In genomic region chrII:1457784-1458183, ce11 we compare ENCODE assay signal across 5 worm cellular contexts.
TF ChIP-seq lines count a peak whose summit lies in the region.

No protein-coding gene starts in this region.

TF ChIP-seq in whole organism, L1 larva, 84 proteins besides CTCF, POLR2A, EP300 and RAD21:
- TF ChIP-seq mab-9 (GFP tag; IDR thresholded peaks at IDR 0.05; lab: Robert Waterston, UW) (peak; percentile 69; the same call in 1 of the 2 replicates), grh-1 (GFP tag; IDR thresholded peaks at IDR 0.05; lab: Robert Waterston, UW) (peak; percentile 39; the same call in 1 of the 2 replicates), ceh-88 (GFP tag; IDR thresholded peaks at IDR 0.05; lab: Robert Waterston, UW) (peak; percentile 9; the same call in 1 of the 2 replicates)

TF ChIP-seq in whole organism, L4 larva, 104 proteins besides CTCF, POLR2A, EP300 and RAD21:
- TF ChIP-seq F44E2.7 (GFP tag; IDR thresholded peaks at IDR 0.05; lab: Robert Waterston, UW) (0 out of 2 replicates have a peak, but pooled peaks have one; percentile 55), dmd-8 (GFP tag; IDR thresholded peaks at IDR 0.05; lab: Robert Waterston, UW) (peak; percentile 60; the same call in 1 of the 2 replicates), F26F4.8 (GFP tag; conservative IDR thresholded peaks at IDR 0.05; lab: Robert Waterston, UW) (0 out of 2 replicates have a peak, but pooled peaks have one; percentile 56), Y48G9A.11 (GFP tag; IDR thresholded peaks at IDR 0.05; lab: Robert Waterston, UW) (0 out of 2 replicates have a peak, but pooled peaks have one; percentile 18), Y105C5A.15 (GFP tag; IDR thresholded peaks at IDR 0.05; lab: Robert Waterston, UW) (0 out of 2 replicates have a peak, but pooled peaks have one; percentile 14), nhr-42 (GFP tag; IDR thresholded peaks at IDR 0.05; lab: Robert Waterston, UW) (peak; percentile 66; the same call in 1 of the 2 replicates), madf-5 (GFP tag; IDR thresholded peaks at IDR 0.05; lab: Robert Waterston, UW) (peak in 1 of 2 experiments; percentile 94; a peak in 2 of 4 replicates), snpc-1.2 (GFP tag; IDR thresholded peaks at IDR 0.05; lab: Robert Waterston, UW) (0 out of 2 replicates have a peak, but pooled peaks have one; percentile 61), php-3 (GFP tag; IDR thresholded peaks at IDR 0.05; lab: Robert Waterston, UW) (0 out of 2 replicates have a peak, but pooled peaks have one; percentile 42), D1046.2 (GFP tag; IDR thresholded peaks at IDR 0.05; lab: Robert Waterston, UW) (peak; percentile 91), egl-43 (GFP tag; IDR thresholded peaks at IDR 0.05; lab: Robert Waterston, UW) (peak; percentile 80; the same call in 1 of the 2 replicates), tag-97 (GFP tag; IDR thresholded peaks at IDR 0.05; lab: Robert Waterston, UW) (0 out of 2 replicates have a peak, but pooled peaks have one; percentile 66), set-16 (GFP tag; IDR thresholded peaks at IDR 0.05; lab: Robert Waterston, UW) (peak; percentile 37; the same call in 1 of the 2 replicates)

TF ChIP-seq in whole organism, early embryonic, 17 proteins besides CTCF, POLR2A, EP300 and RAD21:
- TF ChIP-seq tbx-11 (GFP tag; IDR thresholded peaks at IDR 0.05; lab: Robert Waterston, UW) (peak; percentile 60; the same call in 1 of the 2 replicates), pes-1 (GFP tag; IDR thresholded peaks at IDR 0.05; lab: Robert Waterston, UW) (peak; percentile 75)

TF ChIP-seq in whole organism, midembryonic, 9 proteins besides CTCF, POLR2A, EP300 and RAD21:
- TF ChIP-seq klf-2 (GFP tag; conservative IDR thresholded peaks at IDR 0.05; lab: Robert Waterston, UW) (peak; percentile 62), flt-1 (GFP tag; IDR thresholded peaks at IDR 0.05; lab: Robert Waterston, UW) (peak; percentile 70), tab-1 (GFP tag; IDR thresholded peaks at IDR 0.05; lab: Robert Waterston, UW) (peak; percentile 79; the same call in 1 of the 2 replicates), ref-1 (GFP tag; conservative IDR thresholded peaks at IDR 0.05; lab: Robert Waterston, UW) (peak; percentile 63), ztf-23 (GFP tag; IDR thresholded peaks at IDR 0.05; lab: Robert Waterston, UW) (peak; percentile 64; the same call in 1 of the 2 replicates)

TF ChIP-seq in whole organism, young adult, 124 proteins besides CTCF, POLR2A, EP300 and RAD21:
- TF ChIP-seq F37B4.10 (GFP tag; IDR thresholded peaks at IDR 0.05; lab: Robert Waterston, UW) (0 out of 2 replicates have a peak, but pooled peaks have one; percentile 79), lag-1 (GFP tag; IDR thresholded peaks at IDR 0.05; lab: Robert Waterston, UW) (0 out of 2 replicates have a peak, but pooled peaks have one; percentile 12), ztf-6 (GFP tag; IDR thresholded peaks at IDR 0.05; lab: Robert Waterston, UW) (peak; percentile 68; the same call in 1 of the 2 replicates), ztf-25 (GFP tag; IDR thresholded peaks at IDR 0.05; lab: Robert Waterston, UW) (0 out of 2 replicates have a peak, but pooled peaks have one; percentile 31), Y67H2A.10 (GFP tag; conservative IDR thresholded peaks at IDR 0.05; lab: Robert Waterston, UW) (0 out of 2 replicates have a peak, but pooled peaks have one; percentile 23), egrh-3 (GFP tag; IDR thresholded peaks at IDR 0.05; lab: Robert Waterston, UW) (peak; percentile 48; the same call in 1 of the 2 replicates), K11D2.4 (GFP tag; IDR thresholded peaks at IDR 0.05; lab: Robert Waterston, UW) (0 out of 2 replicates have a peak, but pooled peaks have one; percentile 30), sea-2 (GFP tag; IDR thresholded peaks at IDR 0.05; lab: Robert Waterston, UW) (0 out of 2 replicates have a peak, but pooled peaks have one; percentile 63), nfya-2 (GFP tag; IDR thresholded peaks at IDR 0.05; lab: Robert Waterston, UW) (peak; percentile 30; the same call in 1 of the 2 replicates), nfyb-1 (GFP tag; IDR thresholded peaks at IDR 0.05; lab: Robert Waterston, UW) (0 out of 2 replicates have a peak, but pooled peaks have one; percentile 18), bed-1 (GFP tag; IDR thresholded peaks at IDR 0.05; lab: Robert Waterston, UW) (0 out of 2 replicates have a peak, but pooled peaks have one; percentile 85), madf-3 (GFP tag; IDR thresholded peaks at IDR 0.05; lab: Robert Waterston, UW) (peak; percentile 73; the same call in 1 of the 2 replicates), ceh-100 (GFP tag; IDR thresholded peaks at IDR 0.05; lab: Robert Waterston, UW) (0 out of 2 replicates have a peak, but pooled peaks have one; percentile 20), hsf-1 (GFP tag; IDR thresholded peaks at IDR 0.05; lab: Robert Waterston, UW) (peak; percentile 40; the same call in 1 of the 2 replicates)
